Worm (Caenorhabditis elegans) whole organism, L4/young adult: Measurements from ENCODE around the gene T24H10.5.

Source experiments
- dao-5 ChIP-seq: sonication (generic microtip); optimal IDR thresholded peaks from 2 replicates; lab custom pipeline; 2016; ENCODE audit warnings: missing genotype, missing genetic modification characterization, moderate library complexity, missing compliant biosample characterization
- him-1 ChIP-seq: sonication (generic microtip); optimal IDR thresholded peaks from 2 replicates; lab custom pipeline; 2016; ENCODE audit warnings: missing genotype, missing genetic modification reagents, missing genetic modification characterization, missing compliant biosample characterization

DNA sequence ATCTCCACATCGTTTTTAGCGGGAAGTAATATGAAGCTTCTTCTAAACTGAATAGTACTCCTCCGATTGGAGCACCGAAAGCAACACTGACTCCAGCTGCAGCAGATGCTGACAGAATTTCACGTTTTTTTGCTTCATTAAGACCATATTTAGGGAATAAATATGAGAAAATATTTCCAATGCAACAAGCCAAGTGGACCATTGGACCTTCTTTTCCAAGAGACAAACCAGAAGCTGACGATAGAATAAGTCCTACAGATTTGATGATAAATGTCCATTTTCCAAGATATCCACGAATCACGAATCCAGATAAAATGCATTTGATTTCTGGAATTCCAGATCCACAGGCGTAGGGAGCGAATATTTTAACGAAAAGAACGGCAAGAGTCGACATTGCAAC, 3.6 kb upstream of the T24H10.5 start:
- TF ChIP-seq dao-5 (tag; lab: Kevin White, UChicago) (no peak), him-1 (no peak)
